Fruit fly (Drosophila melanogaster) whole organism, embryonic: ENCODE results near the gene CG5846.

ENCODE experiments used
- Abd-B ChIP-seq: fragments of 200-800 bp; sonication (Bioruptor generic); optimal IDR thresholded peaks from 2 replicates; lab custom pipeline; 2018; ENCODE audit warnings: missing biosample characterization, mild to moderate bottlenecking, missing genetic modification characterization, moderate library complexity
- Atf3 ChIP-seq: fragments of 200-800 bp; sonication (Bioruptor generic); optimal IDR thresholded peaks from 3 replicates; lab custom pipeline; 2016; ENCODE audit warnings: missing biosample characterization, missing genetic modification characterization
- Awh ChIP-seq: fragments of 200-800 bp; sonication (Bioruptor generic); IDR thresholded peaks from 2 replicates; pipeline ENCODE4, ENCODE4 v1.3.6; 2022; ENCODE audit warnings: missing biosample characterization, missing genetic modification characterization
- CG12942 ChIP-seq: fragments of 200-800 bp; sonication (Bioruptor generic); optimal IDR thresholded peaks from 3 replicates; lab custom pipeline; 2016; ENCODE audit warnings: missing biosample characterization, missing genetic modification characterization
- CG16815 ChIP-seq: fragments of 200-800 bp; sonication (Bioruptor generic); optimal IDR thresholded peaks from 3 replicates; lab custom pipeline; 2017; ENCODE audit warnings: missing biosample characterization, mild to moderate bottlenecking, missing genetic modification characterization
- CG2116 ChIP-seq: fragments of 200-800 bp; sonication (Bioruptor generic); optimal IDR thresholded peaks from 3 replicates; lab custom pipeline; 2018; ENCODE audit warnings: missing biosample characterization, mild to moderate bottlenecking, missing genetic modification characterization
- CG2199 ChIP-seq: fragments of 200-800 bp; sonication (Bioruptor generic); IDR thresholded peaks from 3 replicates; pipeline ENCODE4 v1.3.6; 2022; ENCODE audit warnings: missing biosample characterization, missing genetic modification characterization
- CG3281 ChIP-seq: fragments of 200-800 bp; sonication (Bioruptor generic); optimal IDR thresholded peaks from 3 replicates; lab custom pipeline; 2017; ENCODE audit warnings: missing biosample characterization, mild to moderate bottlenecking, missing genetic modification characterization
- CG4282 ChIP-seq: fragments of 200-800 bp; sonication (Bioruptor generic); optimal IDR thresholded peaks from 2 replicates; lab custom pipeline; 2016; ENCODE audit warnings: missing biosample characterization, missing genetic modification characterization
- CG5180 ChIP-seq: fragments of 200-800 bp; sonication (Bioruptor generic); optimal IDR thresholded peaks from 3 replicates; lab custom pipeline; 2017; ENCODE audit warnings: missing biosample characterization, missing genetic modification characterization, mild to moderate bottlenecking, moderate library complexity, missing genetic modification reagents
- CG6175 ChIP-seq: fragments of 200-800 bp; sonication (Bioruptor generic); IDR thresholded peaks from 3 replicates; pipeline ENCODE4 v1.3.6; 2022; ENCODE audit warnings: missing biosample characterization, missing genetic modification characterization
- CG8290 ChIP-seq, 3 experiments: fragments of 200-800 bp; sonication (Bioruptor generic); optimal IDR thresholded peaks; 2 replicates each; lab custom pipeline; 2016 to 2019; ENCODE audit warnings: missing biosample characterization in 3 of 3, missing genetic modification characterization in 3 of 3, mild to moderate bottlenecking in 2 of 3, moderate library complexity in 1 of 3
- CG9437 ChIP-seq: fragments of 200-800 bp; sonication (Bioruptor generic); optimal IDR thresholded peaks from 2 replicates; lab custom pipeline; 2018; ENCODE audit warnings: missing biosample characterization, mild to moderate bottlenecking, missing genetic modification characterization
- CrebB ChIP-seq: fragments of 200-800 bp; sonication (Bioruptor generic); optimal IDR thresholded peaks from 3 replicates; lab custom pipeline; 2018; ENCODE audit warnings: missing biosample characterization, mild to moderate bottlenecking, missing genetic modification characterization
- D19B ChIP-seq: fragments of 200-800 bp; sonication (Bioruptor generic); optimal IDR thresholded peaks from 2 replicates; lab custom pipeline; 2017; ENCODE audit warnings: missing biosample characterization, mild to moderate bottlenecking, missing genetic modification characterization
- Deaf1 ChIP-seq: fragments of 200-800 bp; optimal IDR thresholded peaks from 3 replicates; lab custom pipeline; 2019; ENCODE audit warnings: missing biosample characterization, mild to moderate bottlenecking, missing genetic modification characterization, moderate library complexity
- Hmr ChIP-seq: fragments of 200-800 bp; sonication (Bioruptor generic); optimal IDR thresholded peaks from 3 replicates; lab custom pipeline; 2017; ENCODE audit warnings: mild to moderate bottlenecking, missing biosample characterization, missing genetic modification reagents, missing genetic modification characterization
- Opbp ChIP-seq: fragments of 200-800 bp; sonication (Bioruptor generic); IDR thresholded peaks from 3 replicates; pipeline ENCODE4 v1.3.6; 2022; ENCODE audit warnings: missing biosample characterization, missing genetic modification characterization; ENCODE audit not compliant: partially characterized antibody
- Pdp1 ChIP-seq, 2 experiments: fragments of 200-800 bp; sonication (Bioruptor generic); optimal IDR thresholded peaks; 3 replicates each; lab custom pipeline; 2016; ENCODE audit warnings: missing biosample characterization in 2 of 2, missing genetic modification characterization in 2 of 2, mild to moderate bottlenecking in 1 of 2, moderate library complexity in 1 of 2
- Ravus ChIP-seq: fragments of 200-800 bp; sonication (Bioruptor generic); IDR thresholded peaks from 2 replicates; pipeline ENCODE4 v1.3.6; 2022; ENCODE audit warnings: missing biosample characterization, missing genetic modification characterization
- Rfx ChIP-seq: fragments of 200-800 bp; sonication (Bioruptor generic); IDR thresholded peaks from 2 replicates; pipeline ENCODE4 v1.3.6; 2022; ENCODE audit warnings: missing biosample characterization, missing genetic modification characterization
- Stat92E ChIP-seq, 3 experiments: fragments of >200 bp in 2 of 3; fragments of 200-800 bp in 1 of 3; sonication (Bioruptor generic) in 1 of 3; optimal IDR thresholded peaks; 2 replicates each; lab custom pipeline; 2017 to 2019; ENCODE audit warnings: missing biosample characterization in 3 of 3, missing genetic modification characterization in 3 of 3, mild to moderate bottlenecking in 1 of 3, moderate library complexity in 1 of 3
- Trl ChIP-seq, 3 experiments: fragments of >200 bp in 2 of 3; fragments of 200-800 bp in 1 of 3; sonication (Bioruptor generic) in 1 of 3; optimal IDR thresholded peaks; 2 replicates in 1 of 3; 3 replicates in 2 of 3; lab custom pipeline; 2016 to 2017; ENCODE audit warnings: missing biosample characterization in 1 of 3, missing genetic modification characterization in 1 of 3
- abd-A ChIP-seq: fragments of 200-800 bp; sonication (Bioruptor generic); optimal IDR thresholded peaks from 3 replicates; lab custom pipeline; 2019; ENCODE audit warnings: missing biosample characterization, mild to moderate bottlenecking, missing genetic modification characterization, moderate library complexity
- ase ChIP-seq: fragments of 200-800 bp; sonication (Bioruptor generic); IDR thresholded peaks from 3 replicates; pipeline ENCODE4 v1.3.6; 2022; ENCODE audit warnings: missing biosample characterization, missing genetic modification characterization
- ash1 ChIP-seq: fragments of 200-800 bp; sonication (Bioruptor generic); optimal IDR thresholded peaks from 2 replicates; lab custom pipeline; 2018; ENCODE audit warnings: missing biosample characterization, mild to moderate bottlenecking, missing genetic modification characterization
- bigmax ChIP-seq: fragments of 200-800 bp; sonication (Bioruptor generic); optimal IDR thresholded peaks from 2 replicates; lab custom pipeline; 2018; ENCODE audit warnings: missing biosample characterization, mild to moderate bottlenecking, missing genetic modification characterization
- cato ChIP-seq: fragments of 200-800 bp; sonication (Bioruptor generic); optimal IDR thresholded peaks from 2 replicates; lab custom pipeline; 2016; ENCODE audit warnings: missing biosample characterization, missing genetic modification characterization, borderline replicate concordance
- ci ChIP-seq: fragments of 200-800 bp; sonication (Bioruptor generic); IDR thresholded peaks from 3 replicates; pipeline ENCODE4 v1.3.6; 2022; ENCODE audit warnings: missing biosample characterization, missing genetic modification characterization
- crp ChIP-seq, 2 experiments: fragments of 200-800 bp; sonication (Bioruptor generic); optimal IDR thresholded peaks; 2 replicates in 1 of 2; 3 replicates in 1 of 2; lab custom pipeline; 2017; ENCODE audit warnings: missing biosample characterization in 2 of 2, missing genetic modification characterization in 2 of 2, mild to moderate bottlenecking in 1 of 2, moderate library complexity in 1 of 2
- dati ChIP-seq: fragments of 200-800 bp; sonication (Bioruptor generic); IDR thresholded peaks from 2 replicates; pipeline ENCODE4 v1.3.6; 2022; ENCODE audit warnings: missing biosample characterization, missing genetic modification characterization
- ems ChIP-seq: fragments of 200-800 bp; sonication (Bioruptor generic); optimal IDR thresholded peaks from 3 replicates; lab custom pipeline; 2016; ENCODE audit warnings: missing biosample characterization, missing genetic modification characterization
- gcm ChIP-seq: fragments of 200-800 bp; sonication (Bioruptor generic); optimal IDR thresholded peaks from 2 replicates; lab custom pipeline; 2019; ENCODE audit warnings: missing biosample characterization, mild to moderate bottlenecking, missing genetic modification characterization, moderate library complexity
- grau ChIP-seq: fragments of 200-800 bp; optimal IDR thresholded peaks from 3 replicates; lab custom pipeline; 2019; ENCODE audit warnings: missing biosample characterization, mild to moderate bottlenecking, missing genetic modification characterization, moderate library complexity
- lbe ChIP-seq: fragments of 200-800 bp; sonication (Bioruptor generic); optimal IDR thresholded peaks from 2 replicates; lab custom pipeline; 2016; ENCODE audit warnings: missing biosample characterization, mild to moderate bottlenecking, missing genetic modification characterization
- nom ChIP-seq: fragments of 200-800 bp; sonication (Bioruptor generic); optimal IDR thresholded peaks from 2 replicates; lab custom pipeline; 2017; ENCODE audit warnings: missing biosample characterization, missing genetic modification characterization, mild to moderate bottlenecking, moderate library complexity, missing genetic modification reagents
- oc ChIP-seq: fragments of 200-800 bp; sonication (Bioruptor generic); optimal IDR thresholded peaks from 2 replicates; lab custom pipeline; 2018; ENCODE audit warnings: missing biosample characterization, mild to moderate bottlenecking, missing genetic modification characterization, moderate library complexity
- pita ChIP-seq: fragments of 200-800 bp; sonication (Bioruptor generic); optimal IDR thresholded peaks from 2 replicates; lab custom pipeline; 2017; ENCODE audit warnings: missing biosample characterization, mild to moderate bottlenecking, missing genetic modification characterization
- repo ChIP-seq: fragments of 200-800 bp; sonication (Bioruptor generic); optimal IDR thresholded peaks from 2 replicates; lab custom pipeline; 2016; ENCODE audit warnings: missing biosample characterization, missing genetic modification characterization
- rib ChIP-seq: fragments of 200-800 bp; sonication (Bioruptor generic); IDR thresholded peaks from 2 replicates; pipeline ENCODE4 v1.3.6; 2022; ENCODE audit warnings: missing biosample characterization, missing genetic modification characterization
- row ChIP-seq: fragments of 200-800 bp; sonication (Bioruptor generic); IDR thresholded peaks from 3 replicates; pipeline ENCODE4 v1.3.6; 2022; ENCODE audit warnings: missing biosample characterization, missing genetic modification characterization
- sr ChIP-seq: fragments of 200-800 bp; sonication (Bioruptor generic); IDR thresholded peaks from 3 replicates; pipeline ENCODE4 v1.3.6; 2022; ENCODE audit warnings: missing biosample characterization, missing genetic modification characterization
- tgo ChIP-seq: fragments of 200-800 bp; sonication (Bioruptor generic); IDR thresholded peaks from 3 replicates; pipeline ENCODE4 v1.3.6; 2022; ENCODE audit warnings: missing biosample characterization, missing genetic modification characterization
- tna ChIP-seq: fragments of 200-800 bp; sonication (Bioruptor generic); IDR thresholded peaks from 2 replicates; pipeline ENCODE4 v1.3.6; 2022; ENCODE audit warnings: missing biosample characterization, missing genetic modification characterization; ENCODE audit not compliant: partially characterized antibody
- z ChIP-seq: fragments of 200-800 bp; sonication (Bioruptor generic); IDR thresholded peaks from 3 replicates; pipeline ENCODE4 v1.3.6; 2022; ENCODE audit warnings: missing biosample characterization, missing genetic modification characterization
- zen2 ChIP-seq: fragments of 200-800 bp; sonication (Bioruptor generic); IDR thresholded peaks from 3 replicates; pipeline ENCODE4 v1.3.6; 2022; ENCODE audit warnings: missing biosample characterization, missing genetic modification characterization; ENCODE audit not compliant: partially characterized antibody
- zfh1 ChIP-seq: fragments of 200-800 bp; sonication (Bioruptor generic); IDR thresholded peaks from 3 replicates; pipeline ENCODE4 v1.3.6; 2022; ENCODE audit warnings: missing biosample characterization, missing genetic modification characterization

CG5846 gene

DNA sequence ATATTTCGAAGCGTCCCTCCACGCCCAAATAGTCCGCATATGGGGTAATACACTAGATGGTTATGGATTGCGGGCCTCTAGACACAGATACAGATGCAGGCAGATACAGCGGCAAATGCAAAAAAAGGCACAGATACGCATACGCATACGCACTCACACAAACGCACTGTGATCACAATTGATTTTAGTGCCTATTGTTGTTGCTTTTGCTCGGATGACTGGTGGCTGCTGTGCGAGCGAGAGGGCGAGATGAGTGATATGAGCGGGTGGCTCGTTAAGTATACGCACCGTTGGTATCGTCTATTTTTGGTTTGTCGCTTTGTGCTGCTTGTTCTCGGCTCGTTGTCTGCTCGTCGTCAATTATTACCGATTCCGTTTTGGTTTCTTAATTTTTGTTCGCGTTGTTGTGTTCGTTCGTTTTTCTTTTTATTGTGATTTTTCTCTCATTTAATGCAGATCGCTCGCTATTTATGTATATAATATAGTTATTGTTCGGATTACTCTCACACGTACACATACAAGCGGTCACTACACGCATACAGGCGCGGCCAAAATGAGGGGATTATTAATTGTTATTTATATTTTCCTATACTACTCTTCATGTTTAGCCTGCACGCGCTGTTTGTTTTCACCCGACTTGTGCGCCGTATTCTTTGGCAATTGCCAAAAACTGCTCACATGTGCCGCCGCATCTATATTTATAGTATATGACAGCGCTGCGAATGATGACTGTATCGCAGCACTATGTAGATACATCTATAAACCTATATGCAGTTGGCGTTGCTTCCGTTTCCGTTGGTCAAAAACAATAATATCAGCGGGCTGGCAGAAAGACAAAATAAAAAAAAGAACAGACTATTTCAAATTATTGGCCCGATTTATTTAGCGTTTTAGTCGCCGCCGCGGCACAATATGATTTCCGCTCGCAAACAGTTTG, 49.4 kb downstream of the CG5846 start (continued):
- TF ChIP-seq CG3281, result no peak
- TF ChIP-seq Atf3 (GFP tag; lab: Kevin White, UChicago), result no peak
- TF ChIP-seq CG8290 (GFP tag; optimal IDR thresholded peaks at IDR 0.05; lab: Kevin White, UChicago), result no peak
- TF ChIP-seq CG8290 (tag; optimal IDR thresholded peaks at IDR 0.05; lab: Kevin White, UChicago), result peak in 1 of 2 experiments; percentile 56
- TF ChIP-seq tgo, result no peak
- peak; percentile 73 for TF ChIP-seq D19B
- no peak for TF ChIP-seq CG12942
- TF ChIP-seq zen2 (GFP tag; lab: Robert Waterston, UW), result 0 out of 3 replicates have a peak, but pooled peaks have one; percentile 32
- TF ChIP-seq zfh1 (GFP tag; lab: Robert Waterston, UW), result no peak
- TF ChIP-seq Pdp1 (GFP tag; optimal IDR thresholded peaks at IDR 0.05; lab: Kevin White, UChicago), result peak in 1 of 2 experiments; percentile 10
- TF ChIP-seq row (GFP tag; lab: Robert Waterston, UW), result peak; percentile 26; the same call in 1 of the 3 replicates
- TF ChIP-seq CG9437 (GFP tag; lab: Kevin White, UChicago), result no peak
- TF ChIP-seq Hmr, result peak; percentile 1
- TF ChIP-seq pita (GFP tag; lab: Kevin White, UChicago), result no peak
- TF ChIP-seq ase (GFP tag; lab: Robert Waterston, UW), result no peak
- TF ChIP-seq oc (tag; lab: Kevin White, UChicago), result peak; percentile 37
- no peak for TF ChIP-seq CG5180 (GFP tag; lab: Kevin White, UChicago)
- peak; percentile 9 for TF ChIP-seq gcm (GFP tag; lab: Kevin White, UChicago)
- TF ChIP-seq grau (tag; lab: Kevin White, UChicago), result no peak
- TF ChIP-seq ems (GFP tag; lab: Kevin White, UChicago), result no peak
- TF ChIP-seq sr (GFP tag; lab: Robert Waterston, UW), result no peak
- peak; percentile 37; the same call in 2 of the 3 replicates for TF ChIP-seq ci (GFP tag; lab: Robert Waterston, UW)
- TF ChIP-seq CG4282 (GFP tag; lab: Kevin White, UChicago), result no peak
- TF ChIP-seq bigmax (GFP tag; lab: Kevin White, UChicago), result no peak
- no peak for TF ChIP-seq lbe (GFP tag; lab: Kevin White, UChicago)
- TF ChIP-seq Opbp (GFP tag; lab: Robert Waterston, UW), result no peak
- peak; percentile 6 for TF ChIP-seq CG2116 (GFP tag; lab: Kevin White, UChicago)
- no peak for TF ChIP-seq Awh
- TF ChIP-seq CG16815 (GFP tag; lab: Kevin White, UChicago), result no peak
- no peak for TF ChIP-seq Abd-B (GFP tag; lab: Kevin White, UChicago)
- no peak for TF ChIP-seq CG6175 (GFP tag; lab: Robert Waterston, UW)
- peak; percentile 90 for TF ChIP-seq abd-A (tag; lab: Kevin White, UChicago)
- TF ChIP-seq dati, result no peak
- TF ChIP-seq CG2199, result peak; percentile 67; the same call in 1 of the 3 replicates
- TF ChIP-seq tna (GFP tag; lab: Robert Waterston, UW), result no peak
- TF ChIP-seq Rfx (GFP tag; lab: Robert Waterston, UW), result no peak
- TF ChIP-seq crp (GFP tag; optimal IDR thresholded peaks at IDR 0.05; lab: Kevin White, UChicago), result no peak
- no peak for TF ChIP-seq Stat92E (GFP tag; optimal IDR thresholded peaks at IDR 0.05; lab: Kevin White, UChicago)
- TF ChIP-seq ash1 (GFP tag; lab: Kevin White, UChicago), result no peak
- no peak for TF ChIP-seq Ravus (GFP tag; lab: Robert Waterston, UW)
- peak; percentile 43 for TF ChIP-seq CrebB (tag; lab: Kevin White, UChicago)
- no peak for TF ChIP-seq rib (GFP tag; lab: Robert Waterston, UW)
- TF ChIP-seq nom (GFP tag; lab: Kevin White, UChicago), result peak; percentile 56
- TF ChIP-seq z (GFP tag; lab: Robert Waterston, UW), result peak; percentile 54; the same call in 1 of the 3 replicates
- TF ChIP-seq Deaf1, result peak; percentile 52
- no peak for TF ChIP-seq repo
- TF ChIP-seq Trl (optimal IDR thresholded peaks at IDR 0.05; lab: Kevin White, UChicago), result peak in 1 of 2 experiments; percentile 9
- no peak for TF ChIP-seq Trl (GFP tag; optimal IDR thresholded peaks at IDR 0.05; lab: Kevin White, UChicago)
- no peak for TF ChIP-seq cato
